Worm (Caenorhabditis elegans) whole organism, early embryonic: ENCODE data around the gene ztf-28.

Experiments used
- ama-1 ChIP-seq: fragments of 150-350 bp; optimal IDR thresholded peaks from 2 replicates; lab custom pipeline; 2014
- flt-1 ChIP-seq: fragments of 200-800 bp; sonication (Bioruptor generic); IDR thresholded peaks from 2 replicates; pipeline ENCODE4 v1.3.6; 2022; ENCODE audit warnings: missing genetic modification characterization, missing compliant biosample characterization
- hnd-1 ChIP-seq: sonication (generic microtip); optimal IDR thresholded peaks from 2 replicates; lab custom pipeline; 2016; ENCODE audit warnings: missing genetic modification characterization, missing compliant biosample characterization
- scrt-1 ChIP-seq: fragments of 200-800 bp; sonication (Bioruptor generic); IDR thresholded peaks from 2 replicates; pipeline ENCODE4 v1.3.6; 2022; ENCODE audit warnings: missing genetic modification characterization, missing compliant biosample characterization
- sea-1 ChIP-seq: fragments of 200-800 bp; sonication (Bioruptor generic); conservative IDR thresholded peaks from 2 replicates; pipeline ENCODE4 v1.3.6; 2022; ENCODE audit warnings: missing genetic modification characterization, missing compliant biosample characterization
- tbx-11 ChIP-seq: fragments of 200-800 bp; sonication (Bioruptor generic); IDR thresholded peaks from 2 replicates; pipeline ENCODE4 v1.3.6; 2022; ENCODE audit warnings: missing genetic modification characterization, missing compliant biosample characterization

ce11 chrV:2081894-2082293 lies 8.6 kb upstream of the ztf-28 start:
- no peak for TF ChIP-seq tbx-11 (GFP tag; lab: Robert Waterston, UW)
- TF ChIP-seq ama-1 (lab: Kevin White, UChicago), result no peak
- TF ChIP-seq scrt-1 (GFP tag; lab: Robert Waterston, UW), result no peak
- no peak for TF ChIP-seq hnd-1 (tag; lab: Kevin White, UChicago)
- TF ChIP-seq sea-1 (GFP tag; lab: Robert Waterston, UW), result no peak
- TF ChIP-seq flt-1 (GFP tag; lab: Robert Waterston, UW), result no peak
